Worm (Caenorhabditis elegans) whole organism, young adult: ENCODE data around the gene R05D3.9.

ENCODE experiments used
- B0019.2 ChIP-seq: fragments of 200-800 bp; sonication (Bioruptor generic); conservative IDR thresholded peaks from 2 replicates; pipeline ENCODE4 v1.3.6; 2022; ENCODE audit warnings: missing genetic modification reagents, missing genetic modification characterization, missing compliant biosample characterization
- B0261.1 ChIP-seq: sonication (generic microtip); optimal IDR thresholded peaks from 2 replicates; lab custom pipeline; 2016; ENCODE audit warnings: mild to moderate bottlenecking, missing genetic modification characterization, moderate library complexity, missing compliant biosample characterization
- F37B4.10 ChIP-seq: fragments of 200-800 bp; sonication (Bioruptor generic); IDR thresholded peaks from 2 replicates; pipeline ENCODE4 v1.3.6; 2022; ENCODE audit warnings: missing genetic modification characterization, missing compliant biosample characterization
- F39B2.1 ChIP-seq: fragments of 200-800 bp; sonication (Bioruptor generic); IDR thresholded peaks from 2 replicates; pipeline ENCODE4 v1.3.6; 2022; ENCODE audit warnings: missing genetic modification reagents, missing genetic modification characterization, missing compliant biosample characterization
- F49E8.2 ChIP-seq: sonication (generic microtip); optimal IDR thresholded peaks from 3 replicates; lab custom pipeline; 2017; ENCODE audit warnings: missing genetic modification characterization, mild to moderate bottlenecking, missing compliant biosample characterization, antibody characterized with exemption, moderate library complexity; ENCODE audit not compliant: insufficient read depth
- K12H6.12 ChIP-seq: fragments of 200-800 bp; sonication (Bioruptor generic); optimal IDR thresholded peaks from 2 replicates; lab custom pipeline; 2018; ENCODE audit warnings: mild to moderate bottlenecking, missing genetic modification characterization, missing compliant biosample characterization
- Y56A3A.18 ChIP-seq: fragments of 200-800 bp; sonication (Bioruptor generic); IDR thresholded peaks from 2 replicates; pipeline ENCODE4 v1.3.6; 2022; ENCODE audit warnings: missing genetic modification reagents, missing genetic modification characterization, missing compliant biosample characterization
- ZK185.1 ChIP-seq: sonication (generic microtip); optimal IDR thresholded peaks from 2 replicates; lab custom pipeline; 2016; ENCODE audit warnings: mild to moderate bottlenecking, missing genetic modification characterization, missing compliant biosample characterization; ENCODE audit not compliant: poor library complexity, severe bottlenecking
- aptf-3 ChIP-seq: fragments of 200-800 bp; sonication (Bioruptor generic); IDR thresholded peaks from 2 replicates; pipeline ENCODE4 v1.3.6; 2022; ENCODE audit warnings: missing genetic modification characterization, missing compliant biosample characterization
- athp-1 ChIP-seq: sonication (generic microtip); optimal IDR thresholded peaks from 2 replicates; lab custom pipeline; 2017; ENCODE audit warnings: mild to moderate bottlenecking, missing genetic modification characterization, missing compliant biosample characterization
- attf-6 ChIP-seq: fragments of 200-800 bp; sonication (Bioruptor generic); IDR thresholded peaks from 2 replicates; pipeline ENCODE4 v1.3.6; 2022; ENCODE audit warnings: missing genetic modification reagents, missing genetic modification characterization, missing compliant biosample characterization
- bed-2 ChIP-seq: fragments of 200-800 bp; sonication (Bioruptor generic); IDR thresholded peaks from 2 replicates; pipeline ENCODE4 v1.3.6; 2022; ENCODE audit warnings: missing genetic modification reagents, missing genetic modification characterization, missing compliant biosample characterization
- cebp-1 ChIP-seq, 2 experiments: fragments of 200-800 bp in 1 of 2; sonication (Bioruptor generic) in 1 of 2; sonication (generic microtip) in 1 of 2; IDR thresholded peaks in 1 of 2; optimal IDR thresholded peaks in 1 of 2; 2 replicates each; pipeline versions ENCODE4 v1.3.6 to Lab custom; 2017 to 2022; ENCODE audit warnings: missing compliant biosample characterization in 2 of 2, missing genetic modification characterization in 2 of 2, mild to moderate bottlenecking in 1 of 2, missing genetic modification reagents in 1 of 2, moderate library complexity in 1 of 2
- ceh-27 ChIP-seq: fragments of 200-800 bp; sonication (Bioruptor generic); optimal IDR thresholded peaks from 2 replicates; lab custom pipeline; 2018; ENCODE audit warnings: mild to moderate bottlenecking, missing genetic modification characterization, moderate library complexity, missing compliant biosample characterization
- ceh-40 ChIP-seq: fragments of 200-800 bp; sonication (Bioruptor generic); IDR thresholded peaks from 2 replicates; pipeline ENCODE4 v1.3.6; 2022; ENCODE audit warnings: missing genetic modification characterization, missing compliant biosample characterization
- dox-1 ChIP-seq: fragments of 200-800 bp; sonication (Bioruptor generic); IDR thresholded peaks from 2 replicates; pipeline ENCODE4 v1.3.6; 2022; ENCODE audit warnings: missing genetic modification reagents, missing genetic modification characterization, missing compliant biosample characterization
- dpl-1 ChIP-seq: fragments of 150-350 bp; optimal IDR thresholded peaks from 2 replicates; lab custom pipeline; 2014; ENCODE audit warnings: missing biosample characterization, missing genetic modification reagents, missing genetic modification characterization
- efl-1 ChIP-seq: fragments of 150-350 bp; optimal IDR thresholded peaks from 2 replicates; lab custom pipeline; 2014; ENCODE audit warnings: missing biosample characterization, missing genetic modification reagents, missing genetic modification characterization
- egl-18 ChIP-seq: fragments of 200-800 bp; sonication (Bioruptor generic); IDR thresholded peaks from 2 replicates; pipeline ENCODE4 v1.3.6; 2022; ENCODE audit warnings: missing genetic modification reagents, missing genetic modification characterization, missing compliant biosample characterization
- egl-44 ChIP-seq: fragments of 200-800 bp; sonication (Bioruptor generic); IDR thresholded peaks from 2 replicates; pipeline ENCODE4 v1.3.6; 2022; ENCODE audit warnings: missing genetic modification reagents, missing genetic modification characterization, missing compliant biosample characterization
- egrh-3 ChIP-seq: fragments of 200-800 bp; sonication (Bioruptor generic); IDR thresholded peaks from 2 replicates; pipeline ENCODE4 v1.3.6; 2022; ENCODE audit warnings: missing genetic modification reagents, missing genetic modification characterization, missing compliant biosample characterization
- ekl-4 ChIP-seq: fragments of 200-800 bp; sonication (Bioruptor generic); IDR thresholded peaks from 2 replicates; pipeline ENCODE4 v1.3.6; 2022; ENCODE audit warnings: missing genetic modification reagents, missing genetic modification characterization, missing compliant biosample characterization
- hmg-1.2 ChIP-seq: fragments of 200-800 bp; sonication (Bioruptor generic); IDR thresholded peaks from 2 replicates; pipeline ENCODE4 v1.3.6; 2022; ENCODE audit warnings: missing genetic modification reagents, missing genetic modification characterization, missing compliant biosample characterization
- hrde-1 ChIP-seq: sonication (generic microtip); optimal IDR thresholded peaks from 2 replicates; lab custom pipeline; 2016; ENCODE audit warnings: missing genetic modification characterization, mild to moderate bottlenecking, missing compliant biosample characterization, moderate library complexity, missing genotype, missing genetic modification reagents, borderline replicate concordance
- lin-35 ChIP-seq, 3 experiments: fragments of 150-350 bp in 2 of 3; sonication (generic microtip) in 1 of 3; optimal IDR thresholded peaks; 2 replicates each; lab custom pipeline; 2014 to 2018; ENCODE audit warnings: missing biosample characterization in 3 of 3, missing genetic modification characterization in 3 of 3, missing genetic modification reagents in 3 of 3
- lin-40 ChIP-seq: sonication (generic microtip); optimal IDR thresholded peaks from 2 replicates; lab custom pipeline; 2016; ENCODE audit warnings: missing genetic modification characterization, mild to moderate bottlenecking, missing compliant biosample characterization, missing genotype, missing genetic modification reagents
- lin-54 ChIP-seq: fragments of 200-800 bp; sonication (Bioruptor generic); optimal IDR thresholded peaks from 2 replicates; lab custom pipeline; 2018; ENCODE audit warnings: mild to moderate bottlenecking, missing genetic modification characterization, missing compliant biosample characterization
- lir-1 ChIP-seq: fragments of 200-800 bp; sonication (Bioruptor generic); conservative IDR thresholded peaks from 2 replicates; pipeline ENCODE4 v1.3.6; 2022; ENCODE audit warnings: missing genetic modification reagents, missing genetic modification characterization, missing compliant biosample characterization
- lsy-27 ChIP-seq: sonication (generic microtip); optimal IDR thresholded peaks from 2 replicates; lab custom pipeline; 2017; ENCODE audit warnings: missing genetic modification characterization, mild to moderate bottlenecking, missing compliant biosample characterization, antibody characterized with exemption, missing genotype, borderline replicate concordance; ENCODE audit not compliant: insufficient read depth
- madf-10 ChIP-seq: sonication (generic microtip); optimal IDR thresholded peaks from 2 replicates; lab custom pipeline; 2016; ENCODE audit warnings: mild to moderate bottlenecking, missing genetic modification characterization, missing compliant biosample characterization
- mcd-1 ChIP-seq: fragments of 200-800 bp; sonication (Bioruptor generic); IDR thresholded peaks from 2 replicates; pipeline ENCODE4 v1.3.6; 2022; ENCODE audit warnings: missing genetic modification reagents, missing genetic modification characterization, missing compliant biosample characterization
- mes-4 ChIP-seq: sonication (generic microtip); optimal IDR thresholded peaks from 2 replicates; lab custom pipeline; 2016; ENCODE audit warnings: missing genotype, missing genetic modification characterization, missing compliant biosample characterization
- nfya-2 ChIP-seq: fragments of 200-800 bp; sonication (Bioruptor generic); IDR thresholded peaks from 2 replicates; pipeline ENCODE4 v1.3.6; 2022; ENCODE audit warnings: missing genetic modification reagents, missing genetic modification characterization, missing compliant biosample characterization
- nfyb-1 ChIP-seq: fragments of 200-800 bp; sonication (Bioruptor generic); IDR thresholded peaks from 2 replicates; pipeline ENCODE4 v1.3.6; 2022; ENCODE audit warnings: missing genetic modification reagents, missing genetic modification characterization, missing compliant biosample characterization
- nhr-27 ChIP-seq: fragments of 200-800 bp; sonication (Bioruptor generic); optimal IDR thresholded peaks from 2 replicates; lab custom pipeline; 2018; ENCODE audit warnings: mild to moderate bottlenecking, missing genetic modification characterization, moderate library complexity, missing compliant biosample characterization
- pha-4 ChIP-seq: fragments of 150-350 bp; sonication (generic microtip); optimal IDR thresholded peaks from 2 replicates; lab custom pipeline; 2014; ENCODE audit warnings: missing biosample characterization, missing genetic modification reagents, missing genetic modification characterization
- rcor-1 ChIP-seq: fragments of 200-800 bp; sonication (Bioruptor generic); IDR thresholded peaks from 2 replicates; pipeline ENCODE4 v1.3.6; 2022; ENCODE audit warnings: missing genetic modification reagents, missing genetic modification characterization, missing compliant biosample characterization
- rec-8 ChIP-seq, 2 experiments: sonication (generic microtip); optimal IDR thresholded peaks; 2 replicates each; lab custom pipeline; 2016; ENCODE audit warnings: mild to moderate bottlenecking in 2 of 2, missing genetic modification characterization in 2 of 2, missing genetic modification reagents in 2 of 2, missing genotype in 2 of 2, missing biosample characterization in 1 of 2, missing compliant biosample characterization in 1 of 2, moderate library complexity in 1 of 2
- snpc-4 ChIP-seq, 5 experiments: fragments of 150-350 bp in 1 of 5; sonication (generic microtip) in 4 of 5; optimal IDR thresholded peaks; 2 replicates each; lab custom pipeline; 2014 to 2018; ENCODE audit warnings: missing genetic modification characterization in 5 of 5, missing biosample characterization in 3 of 5, antibody characterized with exemption in 2 of 5, mild to moderate bottlenecking in 2 of 5, missing compliant biosample characterization in 2 of 5, missing genotype in 2 of 5, moderate library complexity in 2 of 5, missing genetic modification reagents in 1 of 5
- sptf-2 ChIP-seq: fragments of 200-800 bp; sonication (Bioruptor generic); optimal IDR thresholded peaks from 2 replicates; lab custom pipeline; 2018; ENCODE audit warnings: mild to moderate bottlenecking, missing genetic modification characterization, missing compliant biosample characterization
- tbx-9 ChIP-seq: sonication (generic microtip); optimal IDR thresholded peaks from 2 replicates; lab custom pipeline; 2016; ENCODE audit warnings: borderline replicate concordance, missing genetic modification characterization, inconsistent platforms, missing compliant biosample characterization
- tlf-1 ChIP-seq: fragments of 200-800 bp; sonication (Bioruptor generic); optimal IDR thresholded peaks from 2 replicates; lab custom pipeline; 2018; ENCODE audit warnings: mild to moderate bottlenecking, missing genetic modification characterization, missing compliant biosample characterization
- ztf-18 ChIP-seq: sonication (generic microtip); optimal IDR thresholded peaks from 2 replicates; lab custom pipeline; 2016; ENCODE audit warnings: missing genotype, mild to moderate bottlenecking, missing genetic modification characterization, missing compliant biosample characterization

Gene R05D3.9

ce11 chrIII:8358213-8358672, 10.3 kb downstream of the R05D3.9 start, which contains the start of the genes R05D3.8 and rfp-1 (continued):
- 0 out of 2 replicates have a peak, but pooled peaks have one; percentile 61 for TF ChIP-seq F37B4.10 (GFP tag; lab: Robert Waterston, UW)
- peak; percentile 3 for TF ChIP-seq ZK185.1 (tag; lab: Kevin White, UChicago)
- no peak for TF ChIP-seq bed-2 (GFP tag; lab: Robert Waterston, UW)
- TF ChIP-seq efl-1 (GFP tag; lab: Kevin White, UChicago) = peak; percentile 64
- no peak for TF ChIP-seq sptf-2
- TF ChIP-seq nhr-27 = no peak
- no peak for TF ChIP-seq egl-44 (GFP tag; lab: Robert Waterston, UW)
- TF ChIP-seq nfya-2 (GFP tag; lab: Robert Waterston, UW) = no peak
- TF ChIP-seq athp-1 (tag; lab: Kevin White, UChicago) = no peak
- TF ChIP-seq hmg-1.2 (GFP tag; lab: Robert Waterston, UW) = peak; percentile 53; the same call in 1 of the 2 replicates
- TF ChIP-seq F49E8.2 (tag; lab: Kevin White, UChicago) = peak; percentile 29
- TF ChIP-seq B0261.1 (tag; lab: Kevin White, UChicago) = no peak
- 0 out of 2 replicates have a peak, but pooled peaks have one; percentile 8 for TF ChIP-seq B0019.2 (GFP tag; lab: Robert Waterston, UW)

ce11 chrIII:8356407-8356881, 12.1 kb downstream of the R05D3.9 start:
- TF ChIP-seq K12H6.12 (peak; percentile 73), egrh-3 (0 out of 2 replicates have a peak, but pooled peaks have one; percentile 16), pha-4 (tag; lab: Kevin White, UChicago) (no peak), lsy-27 (tag; lab: Kevin White, UChicago) (no peak), ztf-18 (tag; lab: Kevin White, UChicago) (peak; percentile 20), mes-4 (tag; lab: Kevin White, UChicago) (no peak), tbx-9 (tag; lab: Kevin White, UChicago) (no peak), madf-10 (peak; percentile 54), rcor-1 (no peak), bed-2 (GFP tag; lab: Robert Waterston, UW) (no peak), aptf-3 (GFP tag; lab: Robert Waterston, UW) (no peak), rec-8 (tag; optimal IDR thresholded peaks at IDR 0.05; lab: Kevin White, UChicago) (no peak), attf-6 (GFP tag; lab: Robert Waterston, UW) (no peak), dpl-1 (GFP tag; lab: Kevin White, UChicago) (peak; percentile 31), ceh-27 (GFP tag; lab: Kevin White, UChicago) (peak; percentile 65), mcd-1 (peak; percentile 47; the same call in 1 of the 2 replicates), lin-35 (GFP tag; optimal IDR thresholded peaks at IDR 0.05; lab: Kevin White, UChicago) (peak in 1 of 3 experiments; percentile 50), hmg-1.2 (GFP tag; lab: Robert Waterston, UW) (peak; percentile 80; the same call in 1 of the 2 replicates), lin-54 (GFP tag; lab: Kevin White, UChicago) (no peak), ceh-40 (GFP tag; lab: Robert Waterston, UW) (no peak), snpc-4 (GFP tag; optimal IDR thresholded peaks at IDR 0.05; lab: Kevin White, UChicago) (no peak), snpc-4 (tag; optimal IDR thresholded peaks at IDR 0.05; lab: Kevin White, UChicago) (peak in 3 of 4 experiments; percentile 5 to 46 (median 39)), lin-40 (tag; lab: Kevin White, UChicago) (peak; percentile 57), lir-1 (no peak), hrde-1 (tag; lab: Kevin White, UChicago) (no peak), ekl-4 (GFP tag; lab: Robert Waterston, UW) (peak; percentile 65; the same call in 1 of the 2 replicates), Y56A3A.18 (no peak), cebp-1 (GFP tag; IDR thresholded peaks at IDR 0.05; lab: Robert Waterston, UW) (no peak), cebp-1 (tag; optimal IDR thresholded peaks at IDR 0.05; lab: Kevin White, UChicago) (peak; percentile 77), egl-18 (GFP tag; lab: Robert Waterston, UW) (no peak), F49E8.2 (tag; lab: Kevin White, UChicago) (no peak), tlf-1 (GFP tag; lab: Kevin White, UChicago) (peak; percentile 2), dox-1 (GFP tag; lab: Robert Waterston, UW) (peak; percentile 59), nfyb-1 (GFP tag; lab: Robert Waterston, UW) (0 out of 2 replicates have a peak, but pooled peaks have one; percentile 54), F39B2.1 (GFP tag; lab: Robert Waterston, UW) (no peak), B0261.1 (tag; lab: Kevin White, UChicago) (no peak)
